Fruit fly (Drosophila melanogaster) whole organism, embryonic: Measurements from ENCODE around the gene CG17107.

Source experiments
- ATbp ChIP-seq: fragments of 200-800 bp; sonication (Bioruptor generic); optimal IDR thresholded peaks from 2 replicates; lab custom pipeline; 2017; ENCODE audit warnings: missing biosample characterization, mild to moderate bottlenecking, missing genetic modification characterization, missing genetic modification reagents
- CG10147 ChIP-seq: fragments of 200-800 bp; sonication (Bioruptor generic); optimal IDR thresholded peaks from 2 replicates; lab custom pipeline; 2019; ENCODE audit warnings: missing biosample characterization, mild to moderate bottlenecking, missing genetic modification characterization, moderate library complexity
- CG10959 ChIP-seq: fragments of 200-800 bp; sonication (Bioruptor generic); IDR thresholded peaks from 2 replicates; pipeline ENCODE4 v1.3.6; 2022; ENCODE audit warnings: missing biosample characterization, missing genetic modification characterization
- CG11093 ChIP-seq: fragments of 200-800 bp; sonication (Bioruptor generic); IDR thresholded peaks from 3 replicates; pipeline ENCODE4 v1.3.6; 2022; ENCODE audit warnings: missing biosample characterization, missing genetic modification characterization
- CG11398 ChIP-seq: fragments of 200-800 bp; sonication (Bioruptor generic); optimal IDR thresholded peaks from 2 replicates; lab custom pipeline; 2016; ENCODE audit warnings: missing biosample characterization, missing genetic modification characterization
- CG1603 ChIP-seq: fragments of 200-800 bp; sonication (Bioruptor generic); optimal IDR thresholded peaks from 2 replicates; lab custom pipeline; 2019; ENCODE audit warnings: missing biosample characterization, mild to moderate bottlenecking, missing genetic modification characterization, moderate library complexity
- CG17328 ChIP-seq: fragments of 200-800 bp; sonication (Bioruptor generic); IDR thresholded peaks from 2 replicates; pipeline ENCODE4 v1.3.6; 2022; ENCODE audit warnings: missing biosample characterization, missing genetic modification characterization
- CG17359 ChIP-seq: fragments of 200-800 bp; sonication (Bioruptor generic); optimal IDR thresholded peaks from 3 replicates; lab custom pipeline; 2018; ENCODE audit warnings: missing biosample characterization, mild to moderate bottlenecking, missing genetic modification characterization, moderate library complexity
- CG17829 ChIP-seq: fragments of 200-800 bp; optimal IDR thresholded peaks from 2 replicates; lab custom pipeline; 2019; ENCODE audit warnings: missing biosample characterization, mild to moderate bottlenecking, missing genetic modification characterization, moderate library complexity
- CG18476 ChIP-seq: fragments of 200-800 bp; sonication (Bioruptor generic); optimal IDR thresholded peaks from 2 replicates; lab custom pipeline; 2016; ENCODE audit warnings: missing biosample characterization, mild to moderate bottlenecking, missing genetic modification characterization
- CG18764 ChIP-seq: fragments of 200-800 bp; sonication (Bioruptor generic); optimal IDR thresholded peaks from 3 replicates; lab custom pipeline; 2016; ENCODE audit warnings: missing biosample characterization, missing genetic modification characterization
- CG3281 ChIP-seq: fragments of 200-800 bp; sonication (Bioruptor generic); optimal IDR thresholded peaks from 3 replicates; lab custom pipeline; 2017; ENCODE audit warnings: missing biosample characterization, mild to moderate bottlenecking, missing genetic modification characterization
- CG34422 ChIP-seq: fragments of 200-800 bp; sonication (Bioruptor generic); IDR thresholded peaks from 3 replicates; pipeline ENCODE4 v1.3.6; 2022; ENCODE audit warnings: missing biosample characterization, missing genetic modification characterization
- CG6689 ChIP-seq: fragments of 200-800 bp; sonication (Bioruptor generic); IDR thresholded peaks from 2 replicates; pipeline ENCODE4 v1.3.6; 2022; ENCODE audit warnings: missing biosample characterization, missing genetic modification characterization
- CG8359 ChIP-seq: fragments of 200-800 bp; sonication (Bioruptor generic); optimal IDR thresholded peaks from 2 replicates; lab custom pipeline; 2017; ENCODE audit warnings: missing biosample characterization, mild to moderate bottlenecking, missing genetic modification characterization, borderline replicate concordance
- CG9932 ChIP-seq: fragments of 200-800 bp; sonication (Bioruptor generic); IDR thresholded peaks from 2 replicates; pipeline ENCODE4 v1.3.6; 2022; ENCODE audit warnings: missing biosample characterization, missing genetic modification characterization
- D19B ChIP-seq: fragments of 200-800 bp; sonication (Bioruptor generic); optimal IDR thresholded peaks from 2 replicates; lab custom pipeline; 2017; ENCODE audit warnings: missing biosample characterization, mild to moderate bottlenecking, missing genetic modification characterization
- E2f1 ChIP-seq: fragments of 200-800 bp; sonication (Bioruptor generic); IDR thresholded peaks from 2 replicates; pipeline ENCODE4 v1.3.6; 2022; ENCODE audit warnings: missing biosample characterization, missing genetic modification characterization
- Hr51 ChIP-seq, 2 experiments: fragments of 200-800 bp; sonication (Bioruptor generic); optimal IDR thresholded peaks; 2 replicates in 1 of 2; 3 replicates in 1 of 2; lab custom pipeline; 2016 to 2018; ENCODE audit warnings: missing biosample characterization in 2 of 2, missing genetic modification characterization in 2 of 2, mild to moderate bottlenecking in 1 of 2, moderate library complexity in 1 of 2
- Lim3 ChIP-seq: fragments of 200-800 bp; sonication (Bioruptor generic); IDR thresholded peaks from 2 replicates; pipeline ENCODE4 v1.3.6; 2022; ENCODE audit warnings: missing biosample characterization, missing genetic modification characterization
- NFAT ChIP-seq: fragments of 200-800 bp; sonication (Bioruptor generic); IDR thresholded peaks from 2 replicates; pipeline ENCODE4 v1.3.6; 2022; ENCODE audit warnings: missing biosample characterization, missing genetic modification characterization
- Oli ChIP-seq: fragments of 200-800 bp; sonication (Bioruptor generic); optimal IDR thresholded peaks from 2 replicates; lab custom pipeline; 2018; ENCODE audit warnings: missing biosample characterization, mild to moderate bottlenecking, missing genetic modification characterization, moderate library complexity
- PHDP ChIP-seq: fragments of 200-800 bp; sonication (Bioruptor generic); optimal IDR thresholded peaks from 3 replicates; lab custom pipeline; 2018; ENCODE audit warnings: missing biosample characterization, mild to moderate bottlenecking, missing genetic modification characterization, moderate library complexity
- amos ChIP-seq: fragments of 200-800 bp; sonication (Bioruptor generic); IDR thresholded peaks from 2 replicates; pipeline ENCODE4 v1.3.6; 2022; ENCODE audit warnings: missing biosample characterization, missing genetic modification characterization; ENCODE audit not compliant: partially characterized antibody
- crc ChIP-seq: fragments of 200-800 bp; sonication (Bioruptor generic); optimal IDR thresholded peaks from 2 replicates; lab custom pipeline; 2016; ENCODE audit warnings: missing biosample characterization, missing genetic modification characterization
- croc ChIP-seq: fragments of 200-800 bp; sonication (Bioruptor generic); conservative IDR thresholded peaks from 3 replicates; pipeline ENCODE4 v1.3.6; 2022; ENCODE audit warnings: missing biosample characterization, missing genetic modification characterization
- danr ChIP-seq: fragments of 200-800 bp; sonication (Bioruptor generic); IDR thresholded peaks from 2 replicates; pipeline ENCODE4 v1.3.6; 2022; ENCODE audit warnings: missing biosample characterization, missing genetic modification characterization
- ems ChIP-seq: fragments of 200-800 bp; sonication (Bioruptor generic); optimal IDR thresholded peaks from 3 replicates; lab custom pipeline; 2016; ENCODE audit warnings: missing biosample characterization, missing genetic modification characterization
- exex ChIP-seq: fragments of 200-800 bp; sonication (Bioruptor generic); optimal IDR thresholded peaks from 4 replicates; lab custom pipeline; 2018; ENCODE audit warnings: missing biosample characterization, mild to moderate bottlenecking, missing genetic modification characterization, moderate library complexity
- fu2 ChIP-seq: fragments of 200-800 bp; sonication (Bioruptor generic); optimal IDR thresholded peaks from 2 replicates; lab custom pipeline; 2016; ENCODE audit warnings: missing biosample characterization, missing genetic modification characterization
- gcm ChIP-seq: fragments of 200-800 bp; sonication (Bioruptor generic); optimal IDR thresholded peaks from 2 replicates; lab custom pipeline; 2019; ENCODE audit warnings: missing biosample characterization, mild to moderate bottlenecking, missing genetic modification characterization, moderate library complexity
- gcm2 ChIP-seq: fragments of 200-800 bp; sonication (Bioruptor generic); optimal IDR thresholded peaks from 2 replicates; lab custom pipeline; 2016; ENCODE audit warnings: missing biosample characterization, missing genetic modification characterization
- gfzf ChIP-seq: fragments of 200-800 bp; sonication (Bioruptor generic); optimal IDR thresholded peaks from 2 replicates; lab custom pipeline; 2016; ENCODE audit warnings: missing biosample characterization, mild to moderate bottlenecking, missing genetic modification characterization, moderate library complexity
- ham ChIP-seq: fragments of 200-800 bp; sonication (Bioruptor generic); IDR thresholded peaks from 2 replicates; pipeline ENCODE4 v1.3.6; 2022; ENCODE audit warnings: missing biosample characterization, missing genetic modification characterization
- ind ChIP-seq: fragments of 200-800 bp; sonication (Bioruptor generic); optimal IDR thresholded peaks from 3 replicates; lab custom pipeline; 2016; ENCODE audit warnings: missing biosample characterization, missing genetic modification characterization
- ken ChIP-seq: fragments of 200-800 bp; sonication (Bioruptor generic); IDR thresholded peaks from 3 replicates; pipeline ENCODE4 v1.3.6; 2022; ENCODE audit warnings: missing biosample characterization, missing genetic modification characterization
- lilli ChIP-seq: fragments of 200-800 bp; sonication (Bioruptor generic); optimal IDR thresholded peaks from 3 replicates; lab custom pipeline; 2016; ENCODE audit warnings: missing biosample characterization, missing genetic modification characterization
- nerfin-2 ChIP-seq: fragments of 200-800 bp; sonication (Bioruptor generic); IDR thresholded peaks from 2 replicates; pipeline ENCODE4 v1.3.6; 2022; ENCODE audit warnings: missing biosample characterization, missing genetic modification characterization; ENCODE audit not compliant: partially characterized antibody
- oc ChIP-seq: fragments of 200-800 bp; sonication (Bioruptor generic); optimal IDR thresholded peaks from 2 replicates; lab custom pipeline; 2018; ENCODE audit warnings: missing biosample characterization, mild to moderate bottlenecking, missing genetic modification characterization, moderate library complexity
- otp ChIP-seq: fragments of 200-800 bp; sonication (Bioruptor generic); IDR thresholded peaks from 3 replicates; pipeline ENCODE4, ENCODE4 v1.3.6; 2022; ENCODE audit warnings: missing biosample characterization, missing genetic modification characterization
- pb ChIP-seq: fragments of 200-800 bp; sonication (Bioruptor generic); optimal IDR thresholded peaks from 3 replicates; lab custom pipeline; 2016; ENCODE audit warnings: missing biosample characterization, missing genetic modification characterization
- phol ChIP-seq: fragments of 200-800 bp; sonication (Bioruptor generic); optimal IDR thresholded peaks from 3 replicates; lab custom pipeline; 2018; ENCODE audit warnings: missing biosample characterization, mild to moderate bottlenecking, missing genetic modification characterization, moderate library complexity
- pum ChIP-seq: fragments of 200-800 bp; sonication (Bioruptor generic); optimal IDR thresholded peaks from 2 replicates; lab custom pipeline; 2016; ENCODE audit warnings: missing biosample characterization, missing genetic modification characterization
- pzg ChIP-seq: fragments of 200-800 bp; sonication (Bioruptor generic); optimal IDR thresholded peaks from 3 replicates; lab custom pipeline; 2018; ENCODE audit warnings: missing biosample characterization, mild to moderate bottlenecking, missing genetic modification characterization, moderate library complexity
- row ChIP-seq: fragments of 200-800 bp; sonication (Bioruptor generic); IDR thresholded peaks from 3 replicates; pipeline ENCODE4 v1.3.6; 2022; ENCODE audit warnings: missing biosample characterization, missing genetic modification characterization
- run ChIP-seq: fragments of 200-800 bp; sonication (Bioruptor generic); optimal IDR thresholded peaks from 3 replicates; lab custom pipeline; 2018; ENCODE audit warnings: missing biosample characterization, mild to moderate bottlenecking, missing genetic modification characterization
- sens-2 ChIP-seq: fragments of 200-800 bp; sonication (Bioruptor generic); IDR thresholded peaks from 2 replicates; pipeline ENCODE4 v1.3.6; 2022; ENCODE audit warnings: missing biosample characterization, missing genetic modification characterization
- sisA ChIP-seq: fragments of 200-800 bp; sonication (Bioruptor generic); IDR thresholded peaks from 2 replicates; pipeline ENCODE4 v1.3.6; 2022; ENCODE audit warnings: missing biosample characterization, missing genetic modification characterization
- unpg ChIP-seq: fragments of 200-800 bp; sonication (Bioruptor generic); optimal IDR thresholded peaks from 3 replicates; lab custom pipeline; 2018; ENCODE audit warnings: missing biosample characterization, mild to moderate bottlenecking, missing genetic modification characterization, moderate library complexity
- zen ChIP-seq: fragments of 200-800 bp; sonication (Bioruptor generic); optimal IDR thresholded peaks from 3 replicates; lab custom pipeline; 2018; ENCODE audit warnings: missing biosample characterization, mild to moderate bottlenecking, missing genetic modification characterization, moderate library complexity

The CG17107 gene

DNA sequence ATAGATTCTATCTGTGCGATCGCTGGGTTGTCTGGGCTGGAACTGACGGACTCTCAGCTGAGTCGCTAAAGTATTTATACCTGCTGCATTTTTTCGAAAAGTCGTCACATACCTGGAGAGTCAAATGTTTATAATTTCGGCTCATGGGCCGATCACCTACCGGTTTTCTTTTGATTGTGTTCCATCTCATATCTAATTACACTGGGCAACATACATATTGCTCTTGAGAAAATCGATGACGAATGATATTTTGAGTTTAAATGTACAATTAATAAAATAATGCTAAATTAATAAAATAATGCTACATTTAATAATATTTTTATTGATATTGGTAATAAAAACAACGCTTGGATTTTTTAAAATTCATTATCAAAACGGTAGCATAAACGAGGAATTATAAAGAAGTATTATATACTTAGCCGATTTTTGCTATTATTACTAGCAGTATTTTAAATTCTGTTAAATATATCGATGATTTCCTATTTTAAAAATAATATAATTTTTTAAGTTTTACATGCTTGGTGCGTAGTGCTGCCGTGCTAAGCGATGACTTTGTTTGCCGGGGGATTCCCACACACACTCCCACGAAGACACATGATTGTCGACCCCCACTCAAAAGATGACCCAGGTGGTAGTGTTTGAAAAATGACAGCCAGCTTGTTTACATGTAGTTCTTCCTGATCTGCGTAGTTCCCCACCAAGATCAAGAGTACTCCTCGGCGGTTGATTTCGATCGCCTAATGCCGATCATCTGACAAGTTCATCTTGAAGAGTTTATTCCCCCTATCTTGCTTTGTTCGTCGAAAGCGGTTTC, 7.7 kb downstream of the CG17107 start, which contains the start of gene CG7294 (continued):
- TF ChIP-seq E2f1 (GFP tag; lab: Robert Waterston, UW) = no peak
- peak; percentile 36 for TF ChIP-seq PHDP (tag; lab: Kevin White, UChicago)
- TF ChIP-seq CG17829 = peak; percentile 27
- TF ChIP-seq CG10147 (GFP tag; lab: Kevin White, UChicago) = no peak
- TF ChIP-seq Lim3 = no peak
- TF ChIP-seq pum (GFP tag; lab: Kevin White, UChicago) = no peak
- TF ChIP-seq NFAT (GFP tag; lab: Robert Waterston, UW) = no peak
- TF ChIP-seq lilli (GFP tag; lab: Kevin White, UChicago) = no peak
- no peak for TF ChIP-seq nerfin-2 (GFP tag; lab: Robert Waterston, UW)
- TF ChIP-seq amos (GFP tag; lab: Robert Waterston, UW) = no peak
- no peak for TF ChIP-seq danr (GFP tag; lab: Robert Waterston, UW)
- TF ChIP-seq row = peak; percentile 21; the same call in 1 of the 3 replicates
- TF ChIP-seq CG34422 (GFP tag; lab: Robert Waterston, UW) = no peak
- no peak for TF ChIP-seq CG18764 (GFP tag; lab: Kevin White, UChicago)
- TF ChIP-seq sisA (GFP tag; lab: Robert Waterston, UW) = no peak
- TF ChIP-seq gfzf (GFP tag; lab: Kevin White, UChicago) = no peak
- peak; percentile 1 for TF ChIP-seq Oli (tag; lab: Kevin White, UChicago)
- no peak for TF ChIP-seq CG9932 (GFP tag; lab: Robert Waterston, UW)
- no peak for TF ChIP-seq run
- peak; percentile 23 for TF ChIP-seq CG17359 (tag; lab: Kevin White, UChicago)
- TF ChIP-seq ind (GFP tag; lab: Kevin White, UChicago) = no peak
- no peak for TF ChIP-seq CG11398
- no peak for TF ChIP-seq pzg (GFP tag; lab: Kevin White, UChicago)
- TF ChIP-seq CG17328 (GFP tag; lab: Robert Waterston, UW) = no peak
- TF ChIP-seq crc (GFP tag; lab: Kevin White, UChicago) = no peak
- no peak for TF ChIP-seq CG6689 (GFP tag; lab: Robert Waterston, UW)
- no peak for TF ChIP-seq sens-2
- peak in 1 of 2 experiments; percentile 28 for TF ChIP-seq Hr51 (GFP tag; optimal IDR thresholded peaks at IDR 0.05; lab: Kevin White, UChicago)
- TF ChIP-seq D19B = no peak
- no peak for TF ChIP-seq CG11093 (GFP tag; lab: Robert Waterston, UW)
- TF ChIP-seq CG10959 (GFP tag; lab: Robert Waterston, UW) = no peak
- TF ChIP-seq otp = no peak
- no peak for TF ChIP-seq ATbp (GFP tag; lab: Kevin White, UChicago)
- TF ChIP-seq fu2 (GFP tag; lab: Kevin White, UChicago) = no peak
- no peak for TF ChIP-seq exex (tag; lab: Kevin White, UChicago)
- TF ChIP-seq gcm (GFP tag; lab: Kevin White, UChicago) = no peak
- no peak for TF ChIP-seq ems
- peak; percentile 38 for TF ChIP-seq phol (tag; lab: Kevin White, UChicago)
- TF ChIP-seq unpg (GFP tag; lab: Kevin White, UChicago) = no peak
- TF ChIP-seq zen (tag; lab: Kevin White, UChicago) = no peak
- TF ChIP-seq ham (GFP tag; lab: Robert Waterston, UW) = no peak
- no peak for TF ChIP-seq CG18476
- no peak for TF ChIP-seq pb (GFP tag; lab: Kevin White, UChicago)
- no peak for TF ChIP-seq oc (tag; lab: Kevin White, UChicago)
- peak; percentile 18 for TF ChIP-seq CG3281
- TF ChIP-seq CG1603 = no peak
- no peak for TF ChIP-seq gcm2 (GFP tag; lab: Kevin White, UChicago)
- TF ChIP-seq ken = no peak
- no peak for TF ChIP-seq CG8359
- TF ChIP-seq croc (GFP tag; lab: Robert Waterston, UW) = no peak
